Fruit fly (Drosophila melanogaster) whole organism, embryonic: ENCODE data around the gene CG7551.

ENCODE experiments used
- Abd-B ChIP-seq: fragments of 200-800 bp; sonication (Bioruptor generic); optimal IDR thresholded peaks from 2 replicates; lab custom pipeline; 2018; ENCODE audit warnings: missing biosample characterization, mild to moderate bottlenecking, missing genetic modification characterization, moderate library complexity
- Bdp1 ChIP-seq: fragments of 200-800 bp; sonication (Bioruptor generic); optimal IDR thresholded peaks from 3 replicates; lab custom pipeline; 2016; ENCODE audit warnings: missing biosample characterization, missing genetic modification characterization
- BtbVII ChIP-seq: fragments of 200-800 bp; sonication (Bioruptor generic); optimal IDR thresholded peaks from 3 replicates; lab custom pipeline; 2017; ENCODE audit warnings: missing biosample characterization, mild to moderate bottlenecking, missing genetic modification characterization
- C15 ChIP-seq: fragments of 200-800 bp; sonication (Bioruptor generic); IDR thresholded peaks from 3 replicates; pipeline ENCODE4 v1.3.6; 2022; ENCODE audit warnings: missing biosample characterization, missing genetic modification characterization
- CG10147 ChIP-seq: fragments of 200-800 bp; sonication (Bioruptor generic); optimal IDR thresholded peaks from 2 replicates; lab custom pipeline; 2019; ENCODE audit warnings: missing biosample characterization, mild to moderate bottlenecking, missing genetic modification characterization, moderate library complexity
- CG10979 ChIP-seq: fragments of 200-800 bp; sonication (Bioruptor generic); optimal IDR thresholded peaks from 2 replicates; lab custom pipeline; 2018; ENCODE audit warnings: missing biosample characterization, mild to moderate bottlenecking, missing genetic modification characterization, moderate library complexity
- CG11093 ChIP-seq: fragments of 200-800 bp; sonication (Bioruptor generic); IDR thresholded peaks from 3 replicates; pipeline ENCODE4 v1.3.6; 2022; ENCODE audit warnings: missing biosample characterization, missing genetic modification characterization
- CG11247 ChIP-seq: fragments of 200-800 bp; sonication (Bioruptor generic); IDR thresholded peaks from 2 replicates; pipeline ENCODE4 v1.3.6; 2022; ENCODE audit warnings: missing biosample characterization, missing genetic modification characterization
- CG13296 ChIP-seq: fragments of 200-800 bp; sonication (Bioruptor generic); optimal IDR thresholded peaks from 3 replicates; lab custom pipeline; 2018; ENCODE audit warnings: missing biosample characterization, mild to moderate bottlenecking, missing genetic modification characterization
- CG15479 ChIP-seq: fragments of 200-800 bp; sonication (Bioruptor generic); optimal IDR thresholded peaks from 3 replicates; lab custom pipeline; 2019; ENCODE audit warnings: missing biosample characterization, mild to moderate bottlenecking, missing genetic modification characterization, moderate library complexity
- CG15601 ChIP-seq: fragments of 200-800 bp; sonication (Bioruptor generic); optimal IDR thresholded peaks from 3 replicates; lab custom pipeline; 2019; ENCODE audit warnings: missing biosample characterization, mild to moderate bottlenecking, missing genetic modification characterization, moderate library complexity
- CG16863 ChIP-seq: fragments of 200-800 bp; sonication (Bioruptor generic); optimal IDR thresholded peaks from 3 replicates; lab custom pipeline; 2016; ENCODE audit warnings: missing biosample characterization, missing genetic modification characterization
- CG2678 ChIP-seq: fragments of 200-800 bp; sonication (Bioruptor generic); optimal IDR thresholded peaks from 3 replicates; lab custom pipeline; 2019; ENCODE audit warnings: missing biosample characterization, mild to moderate bottlenecking, missing genetic modification characterization, moderate library complexity
- CG2875 ChIP-seq: fragments of 200-800 bp; sonication (Bioruptor generic); optimal IDR thresholded peaks from 2 replicates; lab custom pipeline; 2017; ENCODE audit warnings: missing biosample characterization, mild to moderate bottlenecking, missing genetic modification characterization, missing genetic modification reagents
- CG30403 ChIP-seq: fragments of 200-800 bp; sonication (Bioruptor generic); optimal IDR thresholded peaks from 3 replicates; lab custom pipeline; 2016; ENCODE audit warnings: missing biosample characterization, missing genetic modification characterization
- CG33557 ChIP-seq: fragments of 200-800 bp; sonication (Bioruptor generic); optimal IDR thresholded peaks from 2 replicates; lab custom pipeline; 2019; ENCODE audit warnings: missing biosample characterization, mild to moderate bottlenecking, missing genetic modification characterization, moderate library complexity
- CG3838 ChIP-seq: fragments of 200-800 bp; sonication (Bioruptor generic); optimal IDR thresholded peaks from 3 replicates; lab custom pipeline; 2016; ENCODE audit warnings: missing biosample characterization, missing genetic modification characterization
- CG6272 ChIP-seq: fragments of 200-800 bp; sonication (Bioruptor generic); IDR thresholded peaks from 2 replicates; pipeline ENCODE4 v1.3.6; 2022; ENCODE audit warnings: missing biosample characterization, missing genetic modification characterization
- CG6654 ChIP-seq: fragments of 200-800 bp; sonication (Bioruptor generic); optimal IDR thresholded peaks from 2 replicates; lab custom pipeline; 2017; ENCODE audit warnings: missing biosample characterization, mild to moderate bottlenecking, missing genetic modification characterization
- CG9797 ChIP-seq: fragments of 200-800 bp; sonication (Bioruptor generic); optimal IDR thresholded peaks from 3 replicates; lab custom pipeline; 2018; ENCODE audit warnings: missing biosample characterization, mild to moderate bottlenecking, missing genetic modification characterization
- Eip74EF ChIP-seq, 2 experiments: fragments of 200-800 bp in 1 of 2; fragments of >200 bp in 1 of 2; sonication (Bioruptor generic) in 1 of 2; optimal IDR thresholded peaks; 2 replicates each; lab custom pipeline; 2017 to 2019; ENCODE audit warnings: missing biosample characterization in 2 of 2, missing genetic modification characterization in 2 of 2, mild to moderate bottlenecking in 1 of 2, moderate library complexity in 1 of 2
- Ets65A ChIP-seq: fragments of 200-800 bp; sonication (Bioruptor generic); peaks from one replicate; lab custom pipeline; 2016; ENCODE audit warnings: missing biosample characterization, missing genetic modification characterization
- Fer3 ChIP-seq: fragments of 200-800 bp; sonication (Bioruptor generic); optimal IDR thresholded peaks from 2 replicates; lab custom pipeline; 2018; ENCODE audit warnings: missing biosample characterization, mild to moderate bottlenecking, missing genetic modification characterization, moderate library complexity
- Hmx ChIP-seq: fragments of 200-800 bp; sonication (Bioruptor generic); optimal IDR thresholded peaks from 2 replicates; lab custom pipeline; 2016; ENCODE audit warnings: missing biosample characterization, missing genetic modification characterization
- Hsf ChIP-seq: fragments of 200-800 bp; sonication (Bioruptor generic); optimal IDR thresholded peaks from 3 replicates; lab custom pipeline; 2016; ENCODE audit warnings: missing biosample characterization, missing genetic modification characterization
- Nf-YA ChIP-seq: fragments of 200-800 bp; sonication (Bioruptor generic); IDR thresholded peaks from 2 replicates; pipeline ENCODE4 v1.3.6; 2022; ENCODE audit warnings: missing biosample characterization, missing genetic modification characterization
- Nf-YB ChIP-seq: fragments of 200-800 bp; sonication (Bioruptor generic); optimal IDR thresholded peaks from 3 replicates; lab custom pipeline; 2019; ENCODE audit warnings: missing biosample characterization, mild to moderate bottlenecking, missing genetic modification characterization, moderate library complexity
- Ssrp ChIP-seq: fragments of 200-800 bp; sonication (Bioruptor generic); optimal IDR thresholded peaks from 2 replicates; lab custom pipeline; 2018; ENCODE audit warnings: missing biosample characterization, mild to moderate bottlenecking, missing genetic modification characterization, moderate library complexity
- Tbp ChIP-seq: fragments of >200 bp; optimal IDR thresholded peaks from 2 replicates; lab custom pipeline; 2018; ENCODE audit warnings: missing biosample characterization, missing genetic modification characterization
- al ChIP-seq: fragments of 200-800 bp; sonication (Bioruptor generic); IDR thresholded peaks from 2 replicates; pipeline ENCODE4 v1.3.6; 2022; ENCODE audit warnings: missing biosample characterization, missing genetic modification characterization
- bowl ChIP-seq: fragments of 200-800 bp; sonication (Bioruptor generic); IDR thresholded peaks from 2 replicates; pipeline ENCODE4 v1.3.6; 2022; ENCODE audit warnings: missing biosample characterization, missing genetic modification characterization
- chm ChIP-seq: fragments of 200-800 bp; sonication (Bioruptor generic); IDR thresholded peaks from 2 replicates; pipeline ENCODE4 v1.3.6; 2022; ENCODE audit warnings: missing biosample characterization, missing genetic modification characterization
- crol ChIP-seq: fragments of 200-800 bp; sonication (Bioruptor generic); IDR thresholded peaks from 2 replicates; pipeline ENCODE4 v1.3.6; 2022; ENCODE audit warnings: missing biosample characterization, missing genetic modification characterization
- disco-r ChIP-seq: fragments of 200-800 bp; sonication (Bioruptor generic); optimal IDR thresholded peaks from 2 replicates; lab custom pipeline; 2016; ENCODE audit warnings: missing biosample characterization, missing genetic modification characterization
- dmrt99B ChIP-seq: fragments of 200-800 bp; sonication (Bioruptor generic); optimal IDR thresholded peaks from 2 replicates; lab custom pipeline; 2018; ENCODE audit warnings: missing biosample characterization, mild to moderate bottlenecking, missing genetic modification characterization, moderate library complexity
- ewg ChIP-seq: fragments of 200-800 bp; sonication (Bioruptor generic); optimal IDR thresholded peaks from 3 replicates; lab custom pipeline; 2017; ENCODE audit warnings: mild to moderate bottlenecking, missing biosample characterization, missing genetic modification reagents, missing genetic modification characterization
- insv ChIP-seq, 2 experiments: fragments of 200-800 bp; sonication (Bioruptor generic); optimal IDR thresholded peaks; 3 replicates each; lab custom pipeline; 2016 to 2018; ENCODE audit warnings: missing biosample characterization in 2 of 2, missing genetic modification characterization in 2 of 2
- klu ChIP-seq: fragments of 200-800 bp; sonication (Bioruptor generic); IDR thresholded peaks from 2 replicates; pipeline ENCODE4 v1.3.6; 2022; ENCODE audit warnings: missing biosample characterization, missing genetic modification characterization
- knrl ChIP-seq: fragments of 200-800 bp; sonication (Bioruptor generic); IDR thresholded peaks from 3 replicates; pipeline ENCODE4 v1.3.6; 2022; ENCODE audit warnings: missing biosample characterization, missing genetic modification characterization; ENCODE audit not compliant: partially characterized antibody
- nmo ChIP-seq: fragments of 200-800 bp; sonication (Bioruptor generic); optimal IDR thresholded peaks from 2 replicates; lab custom pipeline; 2018; ENCODE audit warnings: missing biosample characterization, mild to moderate bottlenecking, missing genetic modification characterization, moderate library complexity
- pho ChIP-seq: fragments of 200-800 bp; sonication (Bioruptor generic); optimal IDR thresholded peaks from 2 replicates; lab custom pipeline; 2016; ENCODE audit warnings: missing biosample characterization, missing genetic modification characterization
- phol ChIP-seq: fragments of 200-800 bp; sonication (Bioruptor generic); optimal IDR thresholded peaks from 3 replicates; lab custom pipeline; 2018; ENCODE audit warnings: missing biosample characterization, mild to moderate bottlenecking, missing genetic modification characterization, moderate library complexity
- pum ChIP-seq: fragments of 200-800 bp; sonication (Bioruptor generic); optimal IDR thresholded peaks from 2 replicates; lab custom pipeline; 2016; ENCODE audit warnings: missing biosample characterization, missing genetic modification characterization
- repo ChIP-seq: fragments of 200-800 bp; sonication (Bioruptor generic); optimal IDR thresholded peaks from 2 replicates; lab custom pipeline; 2016; ENCODE audit warnings: missing biosample characterization, missing genetic modification characterization
- rib ChIP-seq: fragments of 200-800 bp; sonication (Bioruptor generic); IDR thresholded peaks from 2 replicates; pipeline ENCODE4 v1.3.6; 2022; ENCODE audit warnings: missing biosample characterization, missing genetic modification characterization
- sens ChIP-seq: fragments of 200-800 bp; sonication (Bioruptor generic); peaks from one replicate; lab custom pipeline; 2016; ENCODE audit warnings: missing biosample characterization, missing genetic modification characterization
- sna ChIP-seq: fragments of 200-800 bp; sonication (Bioruptor generic); IDR thresholded peaks from 2 replicates; pipeline ENCODE4 v1.3.6; 2022; ENCODE audit warnings: missing biosample characterization, missing genetic modification characterization; ENCODE audit not compliant: partially characterized antibody
- stc ChIP-seq: fragments of 200-800 bp; sonication (Bioruptor generic); IDR thresholded peaks from 2 replicates; pipeline ENCODE4 v1.3.6; 2022; ENCODE audit warnings: missing biosample characterization, missing genetic modification characterization
- stwl ChIP-seq: fragments of 200-800 bp; sonication (Bioruptor generic); optimal IDR thresholded peaks from 3 replicates; lab custom pipeline; 2018; ENCODE audit warnings: missing biosample characterization, mild to moderate bottlenecking, missing genetic modification characterization, moderate library complexity
- vfl ChIP-seq: fragments of 200-800 bp; sonication (Bioruptor generic); optimal IDR thresholded peaks from 2 replicates; lab custom pipeline; 2016; ENCODE audit warnings: missing biosample characterization, missing genetic modification characterization
- zen2 ChIP-seq: fragments of 200-800 bp; sonication (Bioruptor generic); IDR thresholded peaks from 3 replicates; pipeline ENCODE4 v1.3.6; 2022; ENCODE audit warnings: missing biosample characterization, missing genetic modification characterization; ENCODE audit not compliant: partially characterized antibody
- zf30C ChIP-seq: fragments of 200-800 bp; sonication (Bioruptor generic); optimal IDR thresholded peaks from 3 replicates; lab custom pipeline; 2018; ENCODE audit warnings: missing biosample characterization, mild to moderate bottlenecking, missing genetic modification characterization

Gene CG7551

dm6 chr3L:11444169-11444568, 14.1 kb upstream of the CG7551 start (continued):
- TF ChIP-seq insv (GFP tag; optimal IDR thresholded peaks at IDR 0.05; lab: Kevin White, UChicago) (no peak), CG10979 (tag; lab: Kevin White, UChicago) (peak; percentile 25), sens (GFP tag; lab: Kevin White, UChicago) (no peak), CG15601 (tag; lab: Kevin White, UChicago) (peak; percentile 4), stwl (no peak), ewg (no peak), BtbVII (GFP tag; lab: Kevin White, UChicago) (no peak), CG11247 (no peak), Tbp (GFP tag; lab: Kevin White, UChicago) (no peak), Bdp1 (GFP tag; lab: Kevin White, UChicago) (no peak), CG10147 (GFP tag; lab: Kevin White, UChicago) (no peak), CG2678 (peak; percentile 67), zf30C (GFP tag; lab: Kevin White, UChicago) (no peak), phol (peak; percentile 22), Ets65A (GFP tag; lab: Kevin White, UChicago) (no peak), knrl (no peak), CG11093 (no peak), Abd-B (GFP tag; lab: Kevin White, UChicago) (no peak), CG3838 (no peak), zen2 (GFP tag; lab: Robert Waterston, UW) (no peak), Fer3 (tag; lab: Kevin White, UChicago) (no peak), chm (GFP tag; lab: Robert Waterston, UW) (no peak), vfl (GFP tag; lab: Kevin White, UChicago) (no peak), dmrt99B (tag; lab: Kevin White, UChicago) (peak; percentile 65), CG2875 (GFP tag; lab: Kevin White, UChicago) (no peak), al (no peak), stc (GFP tag; lab: Robert Waterston, UW) (no peak), Eip74EF (GFP tag; optimal IDR thresholded peaks at IDR 0.05; lab: Kevin White, UChicago) (peak in 1 of 2 experiments; percentile 10), nmo (peak; percentile 50), klu (no peak), CG33557 (no peak), C15 (GFP tag; lab: Robert Waterston, UW) (no peak), CG6272 (no peak), bowl (no peak), rib (GFP tag; lab: Robert Waterston, UW) (no peak), Nf-YA (GFP tag; lab: Robert Waterston, UW) (no peak), pum (GFP tag; lab: Kevin White, UChicago) (no peak), Nf-YB (GFP tag; lab: Kevin White, UChicago) (no peak), CG13296 (GFP tag; lab: Kevin White, UChicago) (peak; percentile 28), Hsf (GFP tag; lab: Kevin White, UChicago) (no peak), disco-r (GFP tag; lab: Kevin White, UChicago) (no peak), pho (no peak), Hmx (GFP tag; lab: Kevin White, UChicago) (no peak), crol (GFP tag; lab: Robert Waterston, UW) (no peak), sna (GFP tag; lab: Robert Waterston, UW) (no peak), CG6654 (no peak), CG9797 (no peak), Ssrp (tag; lab: Kevin White, UChicago) (peak; percentile 33), CG15479 (GFP tag; lab: Kevin White, UChicago) (no peak), CG16863 (GFP tag; lab: Kevin White, UChicago) (no peak), CG30403 (GFP tag; lab: Kevin White, UChicago) (no peak), repo (GFP tag; lab: Kevin White, UChicago) (no peak)
